Fruit fly (Drosophila melanogaster) whole organism, embryonic: ENCODE results near the gene CG12182.

Experiments used
- Blimp-1 ChIP-seq: fragments of 200-800 bp; sonication (Bioruptor generic); optimal IDR thresholded peaks from 3 replicates; lab custom pipeline; 2018; ENCODE audit warnings: missing biosample characterization, missing genetic modification characterization, mild to moderate bottlenecking, moderate library complexity, missing genetic modification reagents
- CG10274 ChIP-seq: fragments of 200-800 bp; sonication (Bioruptor generic); optimal IDR thresholded peaks from 3 replicates; lab custom pipeline; 2017; ENCODE audit warnings: missing biosample characterization, mild to moderate bottlenecking, missing genetic modification characterization
- CG12299 ChIP-seq: fragments of 200-800 bp; sonication (Bioruptor generic); optimal IDR thresholded peaks from 2 replicates; lab custom pipeline; 2018; ENCODE audit warnings: missing biosample characterization, mild to moderate bottlenecking, missing genetic modification characterization
- CG12391 ChIP-seq: fragments of 200-800 bp; sonication (Bioruptor generic); optimal IDR thresholded peaks from 3 replicates; lab custom pipeline; 2018; ENCODE audit warnings: missing biosample characterization, mild to moderate bottlenecking, missing genetic modification characterization, moderate library complexity
- CG12659 ChIP-seq: fragments of 200-800 bp; sonication (Bioruptor generic); optimal IDR thresholded peaks from 3 replicates; lab custom pipeline; 2017; ENCODE audit warnings: mild to moderate bottlenecking, missing biosample characterization, missing genetic modification reagents, missing genetic modification characterization
- CG13775 ChIP-seq: fragments of 200-800 bp; sonication (Bioruptor generic); optimal IDR thresholded peaks from 3 replicates; lab custom pipeline; 2017; ENCODE audit warnings: missing biosample characterization, mild to moderate bottlenecking, missing genetic modification characterization
- CG14014 ChIP-seq: fragments of 200-800 bp; sonication (Bioruptor generic); IDR thresholded peaks from 2 replicates; pipeline ENCODE4 v1.3.6; 2022; ENCODE audit warnings: missing biosample characterization, missing genetic modification characterization
- CG1529 ChIP-seq: fragments of 200-800 bp; sonication (Bioruptor generic); optimal IDR thresholded peaks from 3 replicates; lab custom pipeline; 2018; ENCODE audit warnings: missing biosample characterization, missing genetic modification characterization
- CG15601 ChIP-seq: fragments of 200-800 bp; sonication (Bioruptor generic); optimal IDR thresholded peaks from 3 replicates; lab custom pipeline; 2019; ENCODE audit warnings: missing biosample characterization, mild to moderate bottlenecking, missing genetic modification characterization, moderate library complexity
- CG16779 ChIP-seq: fragments of 200-800 bp; sonication (Bioruptor generic); IDR thresholded peaks from 2 replicates; pipeline ENCODE4 v1.3.6; 2022; ENCODE audit warnings: missing biosample characterization, missing genetic modification characterization
- CG16813 ChIP-seq: fragments of 200-800 bp; sonication (Bioruptor generic); IDR thresholded peaks from 3 replicates; pipeline ENCODE4 v1.3.6; 2022; ENCODE audit warnings: missing biosample characterization, missing genetic modification characterization; ENCODE audit not compliant: partially characterized antibody
- CG17829 ChIP-seq: fragments of 200-800 bp; optimal IDR thresholded peaks from 2 replicates; lab custom pipeline; 2019; ENCODE audit warnings: missing biosample characterization, mild to moderate bottlenecking, missing genetic modification characterization, moderate library complexity
- CG1832 ChIP-seq: fragments of 200-800 bp; sonication (Bioruptor generic); optimal IDR thresholded peaks from 2 replicates; lab custom pipeline; 2017; ENCODE audit warnings: missing biosample characterization, mild to moderate bottlenecking, missing genetic modification characterization, inconsistent platforms
- CG18476 ChIP-seq: fragments of 200-800 bp; sonication (Bioruptor generic); optimal IDR thresholded peaks from 2 replicates; lab custom pipeline; 2016; ENCODE audit warnings: missing biosample characterization, mild to moderate bottlenecking, missing genetic modification characterization
- CG34376 ChIP-seq: fragments of 200-800 bp; sonication (Bioruptor generic); optimal IDR thresholded peaks from 2 replicates; lab custom pipeline; 2018; ENCODE audit warnings: missing biosample characterization, mild to moderate bottlenecking, missing genetic modification characterization
- CG4424 ChIP-seq: fragments of 200-800 bp; sonication (Bioruptor generic); optimal IDR thresholded peaks from 3 replicates; lab custom pipeline; 2016; ENCODE audit warnings: missing biosample characterization, missing genetic modification characterization
- CG4707 ChIP-seq: fragments of 200-800 bp; sonication (Bioruptor generic); optimal IDR thresholded peaks from 2 replicates; lab custom pipeline; 2018; ENCODE audit warnings: missing biosample characterization, mild to moderate bottlenecking, missing genetic modification characterization, moderate library complexity
- CG6765 ChIP-seq: fragments of 200-800 bp; sonication (Bioruptor generic); optimal IDR thresholded peaks from 3 replicates; lab custom pipeline; 2017; ENCODE audit warnings: missing biosample characterization, mild to moderate bottlenecking, missing genetic modification characterization
- CG6791 ChIP-seq: fragments of 200-800 bp; sonication (Bioruptor generic); IDR thresholded peaks from 3 replicates; pipeline ENCODE4 v1.3.6; 2022; ENCODE audit warnings: missing biosample characterization, missing genetic modification characterization; ENCODE audit not compliant: partially characterized antibody
- CG7928 ChIP-seq: fragments of 200-800 bp; sonication (Bioruptor generic); optimal IDR thresholded peaks from 2 replicates; lab custom pipeline; 2017; ENCODE audit warnings: missing biosample characterization, mild to moderate bottlenecking, missing genetic modification characterization
- CG7963 ChIP-seq: fragments of 200-800 bp; sonication (Bioruptor generic); IDR thresholded peaks from 3 replicates; pipeline ENCODE4 v1.3.6; 2022; ENCODE audit warnings: missing biosample characterization, missing genetic modification characterization; ENCODE audit not compliant: partially characterized antibody
- CG8359 ChIP-seq: fragments of 200-800 bp; sonication (Bioruptor generic); optimal IDR thresholded peaks from 2 replicates; lab custom pipeline; 2017; ENCODE audit warnings: missing biosample characterization, mild to moderate bottlenecking, missing genetic modification characterization, borderline replicate concordance
- CG8924 ChIP-seq: fragments of 200-800 bp; optimal IDR thresholded peaks from 3 replicates; lab custom pipeline; 2019; ENCODE audit warnings: missing biosample characterization, mild to moderate bottlenecking, missing genetic modification characterization, moderate library complexity
- CG9437 ChIP-seq: fragments of 200-800 bp; sonication (Bioruptor generic); optimal IDR thresholded peaks from 2 replicates; lab custom pipeline; 2018; ENCODE audit warnings: missing biosample characterization, mild to moderate bottlenecking, missing genetic modification characterization
- CHES-1-like ChIP-seq: fragments of 200-800 bp; sonication (Bioruptor generic); optimal IDR thresholded peaks from 2 replicates; lab custom pipeline; 2016; ENCODE audit warnings: missing biosample characterization, missing genetic modification characterization
- Dad ChIP-seq: fragments of 200-800 bp; sonication (Bioruptor generic); optimal IDR thresholded peaks from 3 replicates; lab custom pipeline; 2016; ENCODE audit warnings: missing biosample characterization, missing genetic modification characterization
- Doc3 ChIP-seq: fragments of 200-800 bp; sonication (Bioruptor generic); IDR thresholded peaks from 3 replicates; pipeline ENCODE4 v1.3.6; 2022; ENCODE audit warnings: missing biosample characterization, missing genetic modification characterization; ENCODE audit not compliant: partially characterized antibody
- Dp ChIP-seq: fragments of 200-800 bp; sonication (Bioruptor generic); optimal IDR thresholded peaks from 2 replicates; lab custom pipeline; 2018; ENCODE audit warnings: missing biosample characterization, mild to moderate bottlenecking, missing genetic modification characterization, moderate library complexity
- E2f2 ChIP-seq: fragments of 200-800 bp; sonication (Bioruptor generic); IDR thresholded peaks from 2 replicates; pipeline ENCODE4 v1.3.6; 2022; ENCODE audit warnings: missing biosample characterization, missing genetic modification characterization
- H2.0 ChIP-seq: fragments of 200-800 bp; sonication (Bioruptor generic); IDR thresholded peaks from 2 replicates; pipeline ENCODE4 v1.3.6; 2022; ENCODE audit warnings: missing biosample characterization, missing genetic modification characterization
- HHEX ChIP-seq: fragments of 200-800 bp; sonication (Bioruptor generic); optimal IDR thresholded peaks from 3 replicates; lab custom pipeline; 2017; ENCODE audit warnings: missing biosample characterization, mild to moderate bottlenecking, missing genetic modification characterization, missing genetic modification reagents
- HLH54F ChIP-seq: fragments of 200-800 bp; sonication (Bioruptor generic); optimal IDR thresholded peaks from 3 replicates; lab custom pipeline; 2016; ENCODE audit warnings: missing biosample characterization, missing genetic modification characterization
- MBD-R2 ChIP-seq: fragments of 200-800 bp; sonication (Bioruptor generic); IDR thresholded peaks from 2 replicates; pipeline ENCODE4 v1.3.6; 2022; ENCODE audit warnings: missing biosample characterization, missing genetic modification characterization
- NC2β ChIP-seq: fragments of 200-800 bp; sonication (Bioruptor generic); optimal IDR thresholded peaks from 2 replicates; lab custom pipeline; 2016; ENCODE audit warnings: missing biosample characterization, missing genetic modification characterization
- Opbp ChIP-seq: fragments of 200-800 bp; sonication (Bioruptor generic); IDR thresholded peaks from 3 replicates; pipeline ENCODE4 v1.3.6; 2022; ENCODE audit warnings: missing biosample characterization, missing genetic modification characterization; ENCODE audit not compliant: partially characterized antibody
- caup ChIP-seq: fragments of 200-800 bp; sonication (Bioruptor generic); optimal IDR thresholded peaks from 3 replicates; lab custom pipeline; 2017; ENCODE audit warnings: missing biosample characterization, mild to moderate bottlenecking, missing genetic modification characterization, moderate library complexity; ENCODE audit not compliant: severe bottlenecking
- ci ChIP-seq: fragments of 200-800 bp; sonication (Bioruptor generic); IDR thresholded peaks from 3 replicates; pipeline ENCODE4 v1.3.6; 2022; ENCODE audit warnings: missing biosample characterization, missing genetic modification characterization
- danr ChIP-seq: fragments of 200-800 bp; sonication (Bioruptor generic); IDR thresholded peaks from 2 replicates; pipeline ENCODE4 v1.3.6; 2022; ENCODE audit warnings: missing biosample characterization, missing genetic modification characterization
- dimm ChIP-seq: fragments of 200-800 bp; sonication (Bioruptor generic); IDR thresholded peaks from 2 replicates; pipeline ENCODE4 v1.3.6; 2022; ENCODE audit warnings: missing biosample characterization, missing genetic modification characterization
- mam ChIP-seq: fragments of 200-800 bp; sonication (Bioruptor generic); optimal IDR thresholded peaks from 3 replicates; lab custom pipeline; 2016; ENCODE audit warnings: missing biosample characterization, missing genetic modification characterization
- rib ChIP-seq: fragments of 200-800 bp; sonication (Bioruptor generic); IDR thresholded peaks from 2 replicates; pipeline ENCODE4 v1.3.6; 2022; ENCODE audit warnings: missing biosample characterization, missing genetic modification characterization
- schlank ChIP-seq: fragments of 200-800 bp; sonication (Bioruptor generic); optimal IDR thresholded peaks from 2 replicates; lab custom pipeline; 2018; ENCODE audit warnings: missing biosample characterization, mild to moderate bottlenecking, missing genetic modification characterization
- sd ChIP-seq: fragments of 200-800 bp; sonication (Bioruptor generic); optimal IDR thresholded peaks from 3 replicates; lab custom pipeline; 2018; ENCODE audit warnings: missing biosample characterization, mild to moderate bottlenecking, missing genetic modification characterization, moderate library complexity
- slou ChIP-seq: fragments of 200-800 bp; sonication (Bioruptor generic); optimal IDR thresholded peaks from 3 replicates; lab custom pipeline; 2016; ENCODE audit warnings: missing biosample characterization, missing genetic modification characterization
- stwl ChIP-seq: fragments of 200-800 bp; sonication (Bioruptor generic); optimal IDR thresholded peaks from 3 replicates; lab custom pipeline; 2018; ENCODE audit warnings: missing biosample characterization, mild to moderate bottlenecking, missing genetic modification characterization, moderate library complexity
- tup ChIP-seq: fragments of 200-800 bp; sonication (Bioruptor generic); optimal IDR thresholded peaks from 2 replicates; lab custom pipeline; 2016; ENCODE audit warnings: missing biosample characterization, mild to moderate bottlenecking, missing genetic modification characterization, moderate library complexity
- wek ChIP-seq: fragments of 200-800 bp; sonication (Bioruptor generic); optimal IDR thresholded peaks from 3 replicates; lab custom pipeline; 2018; ENCODE audit warnings: missing biosample characterization, mild to moderate bottlenecking, missing genetic modification characterization, moderate library complexity
- zf30C ChIP-seq: fragments of 200-800 bp; sonication (Bioruptor generic); optimal IDR thresholded peaks from 3 replicates; lab custom pipeline; 2018; ENCODE audit warnings: missing biosample characterization, mild to moderate bottlenecking, missing genetic modification characterization

Gene CG12182

dm6 chr3L:2554118-2554814, 45.1 kb downstream of the CG12182 start, which contains the start of gene Spn (continued):
- TF ChIP-seq schlank (tag; lab: Kevin White, UChicago) (no peak), NC2β (peak; percentile 13), Opbp (GFP tag; lab: Robert Waterston, UW) (peak; percentile 98), CG10274 (GFP tag; lab: Kevin White, UChicago) (no peak), CG16813 (GFP tag; lab: Robert Waterston, UW) (peak; percentile 98), CG9437 (GFP tag; lab: Kevin White, UChicago) (no peak), CG15601 (tag; lab: Kevin White, UChicago) (peak; percentile 46), danr (GFP tag; lab: Robert Waterston, UW) (no peak), CG34376 (GFP tag; lab: Kevin White, UChicago) (peak; percentile 20), CG16779 (GFP tag; lab: Robert Waterston, UW) (no peak), tup (GFP tag; lab: Kevin White, UChicago) (no peak), mam (GFP tag; lab: Kevin White, UChicago) (peak; percentile 25), CG1529 (GFP tag; lab: Kevin White, UChicago) (no peak), CG12659 (peak; percentile 80), E2f2 (GFP tag; lab: Robert Waterston, UW) (peak; percentile 94), CG8924 (peak; percentile 32), slou (GFP tag; lab: Kevin White, UChicago) (no peak), sd (tag; lab: Kevin White, UChicago) (no peak), CG4424 (GFP tag; lab: Kevin White, UChicago) (peak; percentile 20), CG18476 (no peak), Blimp-1 (GFP tag; lab: Kevin White, UChicago) (no peak), CG14014 (GFP tag; lab: Robert Waterston, UW) (no peak; the same call in 1 of the 2 replicates), HLH54F (GFP tag; lab: Kevin White, UChicago) (peak; percentile 16), stwl (tag; lab: Kevin White, UChicago) (peak; percentile 89), HHEX (GFP tag; lab: Kevin White, UChicago) (no peak), CG13775 (peak; percentile 21), dimm (GFP tag; lab: Robert Waterston, UW) (no peak), CG6791 (GFP tag; lab: Robert Waterston, UW) (peak; percentile 99), H2.0 (GFP tag; lab: Robert Waterston, UW) (no peak), zf30C (GFP tag; lab: Kevin White, UChicago) (peak; percentile 33), Dad (GFP tag; lab: Kevin White, UChicago) (no peak), CG17829 (tag; lab: Kevin White, UChicago) (peak; percentile 32), CG8359 (GFP tag; lab: Kevin White, UChicago) (peak; percentile 100), CG7963 (peak; percentile 92), CG6765 (peak; percentile 49), CHES-1-like (GFP tag; lab: Kevin White, UChicago) (peak; percentile 23), Dp (GFP tag; lab: Kevin White, UChicago) (peak; percentile 91), CG4707 (GFP tag; lab: Kevin White, UChicago) (no peak), rib (peak; percentile 29; the same call in 1 of the 2 replicates), CG7928 (peak; percentile 13), CG12391 (tag; lab: Kevin White, UChicago) (peak; percentile 15), MBD-R2 (GFP tag; lab: Robert Waterston, UW) (0 out of 2 replicates have a peak, but pooled peaks have one; percentile 22), wek (GFP tag; lab: Kevin White, UChicago) (no peak), CG12299 (tag; lab: Kevin White, UChicago) (peak; percentile 38), ci (GFP tag; lab: Robert Waterston, UW) (peak; percentile 49; the same call in 1 of the 3 replicates), Doc3 (peak; percentile 96), caup (peak; percentile 35), CG1832 (GFP tag; lab: Kevin White, UChicago) (no peak)
